Fruit fly (Drosophila melanogaster): Measurements from ENCODE around the gene CG4691.

The CG4691 gene

DNA sequence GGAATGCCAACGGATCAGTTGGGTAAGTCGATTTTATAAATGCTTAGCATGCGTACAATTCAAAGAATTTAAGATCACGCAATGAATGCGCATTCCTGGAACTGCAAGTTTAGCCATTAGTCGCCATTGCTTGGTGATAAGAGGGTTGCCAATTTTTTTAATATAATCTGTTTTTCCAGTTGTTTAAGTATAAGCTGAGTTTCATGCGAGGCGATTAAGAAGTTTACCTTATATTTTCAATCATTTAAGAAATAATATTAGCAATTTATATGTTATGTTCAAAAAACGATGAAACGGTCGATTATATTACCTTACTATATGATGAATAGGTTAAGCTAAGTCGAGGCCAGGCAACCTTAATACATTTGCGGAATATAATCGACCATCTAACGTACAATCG is 36.0 kb downstream of the CG4691 start, which contains the start of gene CG18420:
TSS of gene CG18420 (minus strand) at position 101 of the 400 bp plus-strand sequence.
- TF ChIP-seq noc (tag; optimal IDR thresholded peaks at IDR 0.05), result no peak

DNA sequence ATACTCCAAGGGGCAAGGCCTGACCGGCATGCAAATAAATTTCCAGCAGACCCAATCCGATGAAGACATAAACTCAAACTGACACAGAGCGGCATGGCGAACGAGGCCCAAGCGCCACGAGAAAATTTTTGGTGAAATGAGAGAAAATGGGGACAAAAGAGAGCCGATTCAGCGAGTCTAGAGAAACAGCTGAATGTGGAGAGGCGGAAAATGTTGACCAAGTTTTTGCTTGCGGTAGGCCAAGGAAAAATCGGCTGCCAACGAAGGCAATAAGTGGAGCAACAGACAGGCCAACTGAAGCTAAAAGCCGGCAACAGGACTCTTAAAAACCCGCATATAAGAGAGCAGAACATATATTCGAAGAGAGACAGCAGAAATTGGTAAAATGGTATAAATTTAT is 37.0 kb downstream of the CG4691 start:
- no peak for TF ChIP-seq noc (tag; optimal IDR thresholded peaks at IDR 0.05)

DNA sequence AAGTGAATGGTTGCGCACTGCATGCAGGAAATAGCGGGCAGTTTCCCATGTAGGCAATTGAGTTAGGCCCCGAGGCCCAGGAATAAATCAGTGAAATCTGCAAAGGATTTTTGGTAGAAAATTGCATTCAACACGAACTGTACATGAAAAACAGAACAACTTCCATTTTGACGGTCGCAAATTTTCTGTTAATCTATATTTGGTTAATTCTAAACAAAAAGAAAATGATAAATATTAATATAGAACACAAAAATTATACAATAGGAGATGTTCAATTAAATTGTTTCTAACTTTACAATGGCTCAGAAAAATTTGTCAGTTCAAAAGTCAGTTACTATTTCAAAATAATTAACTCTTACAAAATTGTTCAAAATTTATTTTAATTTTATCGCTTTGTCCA is 41.5 kb downstream of the CG4691 start, which contains the start of gene CG33308:
TSS of gene CG33308 (plus strand) at position 301 of the 400 bp plus-strand sequence.
- no peak for TF ChIP-seq noc (tag; optimal IDR thresholded peaks at IDR 0.05)

DNA sequence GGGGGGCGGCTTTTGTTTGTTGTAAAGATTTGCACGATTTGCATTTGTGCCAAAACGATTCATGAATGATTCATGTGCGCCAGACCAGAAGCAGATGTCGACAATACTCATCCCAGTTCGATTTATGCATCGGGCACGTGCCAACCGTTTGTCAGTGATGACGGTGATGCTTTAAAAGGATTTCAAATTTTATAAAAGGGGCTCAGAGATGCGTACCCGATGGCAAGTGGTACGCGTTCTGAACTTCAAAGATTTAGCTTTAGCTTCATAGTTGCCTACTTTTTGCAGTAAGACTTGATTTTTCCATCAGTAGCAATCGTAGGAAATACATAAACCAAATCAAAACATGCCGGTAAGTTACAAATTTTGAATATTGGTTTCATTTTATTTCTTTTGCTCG is 49.9 kb downstream of the CG4691 start, which contains the start of gene CG33309:
TSS of gene CG33309 (plus strand) at position 301 of the 400 bp plus-strand sequence.
- TF ChIP-seq noc (tag; optimal IDR thresholded peaks at IDR 0.05), result no peak

Measured in whole organism, larva.